In the genomic region with DNA sequence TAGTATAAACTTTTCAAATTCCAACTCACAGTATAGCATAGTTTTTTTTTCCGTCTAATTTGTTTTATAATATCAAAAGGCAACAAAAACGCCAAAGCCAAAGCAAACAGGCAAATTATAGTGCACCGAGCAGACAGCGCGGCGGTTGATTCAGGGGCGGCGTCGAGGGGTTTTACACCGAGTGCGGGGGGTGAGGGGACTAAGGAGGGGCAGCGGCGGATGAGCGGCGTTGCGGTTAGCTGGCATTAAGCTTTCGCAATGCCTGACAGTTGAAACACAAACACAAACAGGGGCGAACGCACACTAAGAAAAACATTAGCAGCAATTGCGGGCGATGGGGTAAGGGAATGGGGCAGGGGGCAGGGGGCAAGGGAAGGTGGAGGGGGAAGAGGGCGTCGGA, we compare ENCODE assay signal across 4 fruit fly cellular contexts.
TF ChIP-seq lines count a peak whose summit lies in the region.

No protein-coding gene starts in this region.

- no peak for TF ChIP-seq CTCF in whole organism, embryonic (GFP tag; optimal IDR thresholded peaks at IDR 0.05; lab: Kevin White, UChicago)

TF ChIP-seq in whole organism, adult, 20 proteins besides CTCF, POLR2A, EP300 and RAD21:
- TF ChIP-seq CG1620 (GFP tag; optimal IDR thresholded peaks at IDR 0.05; lab: Kevin White, UChicago) (no peak), ovo (GFP tag; optimal IDR thresholded peaks at IDR 0.05; lab: Kevin White, UChicago) (peak; percentile 15), CG5204 (GFP tag; optimal IDR thresholded peaks at IDR 0.05; lab: Kevin White, UChicago) (no peak), CG33017 (tag; optimal IDR thresholded peaks at IDR 0.05; lab: Kevin White, UChicago) (peak; percentile 16), cnc (optimal IDR thresholded peaks at IDR 0.05; lab: Kevin White, UChicago) (no peak), Hr96 (GFP tag; optimal IDR thresholded peaks at IDR 0.05; lab: Kevin White, UChicago) (no peak), pad (GFP tag; optimal IDR thresholded peaks at IDR 0.05; lab: Kevin White, UChicago) (peak; percentile 46), cic (GFP tag; optimal IDR thresholded peaks at IDR 0.05; lab: Kevin White, UChicago) (peak; percentile 76), Mnt (GFP tag; optimal IDR thresholded peaks at IDR 0.05; lab: Kevin White, UChicago) (no peak), CG12768 (GFP tag; optimal IDR thresholded peaks at IDR 0.05; lab: Kevin White, UChicago) (peak; percentile 84), Crg-1 (GFP tag; optimal IDR thresholded peaks at IDR 0.05; lab: Kevin White, UChicago) (no peak), CG11617 (GFP tag; optimal IDR thresholded peaks at IDR 0.05; lab: Kevin White, UChicago) (peak; percentile 16), kay (GFP tag; lab: Kevin White, UChicago; ENCODE audit: borderline replicate concordance) (no peak), CG14711 (tag; optimal IDR thresholded peaks at IDR 0.05; lab: Kevin White, UChicago) (no peak), Clk (GFP tag; optimal IDR thresholded peaks at IDR 0.05; lab: Kevin White, UChicago) (peak; percentile 55), toe (GFP tag; optimal IDR thresholded peaks at IDR 0.05; lab: Kevin White, UChicago) (no peak), CG7101 (tag; optimal IDR thresholded peaks at IDR 0.05; lab: Kevin White, UChicago) (no peak), CG7045 (GFP tag; optimal IDR thresholded peaks at IDR 0.05; lab: Kevin White, UChicago) (peak; percentile 42)

TF ChIP-seq in whole organism, embryonic, 481 proteins besides CTCF, POLR2A, EP300 and RAD21:
- TF ChIP-seq crol (GFP tag; IDR thresholded peaks at IDR 0.05; lab: Robert Waterston, UW) (peak; percentile 86), sens (GFP tag; lab: Kevin White, UChicago) (no peak), Drgx (GFP tag; IDR thresholded peaks at IDR 0.05; lab: Robert Waterston, UW) (0 out of 2 replicates have a peak, but pooled peaks have one; percentile 16), stwl (tag; optimal IDR thresholded peaks at IDR 0.05; lab: Kevin White, UChicago) (no peak), chinmo (GFP tag; IDR thresholded peaks at IDR 0.05; lab: Robert Waterston, UW; ENCODE audit: partially characterized antibody) (0 out of 4 replicates have a peak, but pooled peaks have one; percentile 64), CG11696 (GFP tag; IDR thresholded peaks at IDR 0.05; lab: Robert Waterston, UW) (0 out of 2 replicates have a peak, but pooled peaks have one; percentile 27), CG10462 (GFP tag; optimal IDR thresholded peaks at IDR 0.05; lab: Kevin White, UChicago) (no peak), CG17186 (GFP tag; optimal IDR thresholded peaks at IDR 0.05; lab: Kevin White, UChicago) (no peak), CG17802 (tag; optimal IDR thresholded peaks at IDR 0.05; lab: Kevin White, UChicago) (no peak), CG31441 (GFP tag; IDR thresholded peaks at IDR 0.05; lab: Robert Waterston, UW) (no peak), CG1024 (GFP tag; IDR thresholded peaks at IDR 0.05; lab: Robert Waterston, UW) (0 out of 2 replicates have a peak, but pooled peaks have one; percentile 4), sima (GFP tag; optimal IDR thresholded peaks at IDR 0.05; lab: Kevin White, UChicago) (no peak), psq (GFP tag; optimal IDR thresholded peaks at IDR 0.05; lab: Kevin White, UChicago) (no peak), zen (tag; optimal IDR thresholded peaks at IDR 0.05; lab: Kevin White, UChicago) (no peak), Awh (GFP tag; IDR thresholded peaks at IDR 0.05; lab: Robert Waterston, UW) (peak; percentile 48; the same call in 1 of the 2 replicates), Dp (GFP tag; optimal IDR thresholded peaks at IDR 0.05; lab: Kevin White, UChicago) (no peak), CG17359 (tag; optimal IDR thresholded peaks at IDR 0.05; lab: Kevin White, UChicago) (no peak), Nf-YC (tag; optimal IDR thresholded peaks at IDR 0.05; lab: Kevin White, UChicago) (no peak), NFAT (GFP tag; IDR thresholded peaks at IDR 0.05; lab: Robert Waterston, UW) (no peak)
TF ChIP-seq in whole organism, embryonic: peak in this region for 6.

TF ChIP-seq in whole organism, prepupa, 60 proteins besides CTCF, POLR2A, EP300 and RAD21:
- TF ChIP-seq fkh (GFP tag; optimal IDR thresholded peaks at IDR 0.05; lab: Kevin White, UChicago) (peak; percentile 34), eg (GFP tag; IDR thresholded peaks at IDR 0.05; lab: Robert Waterston, UW) (peak; percentile 17; the same call in 1 of the 3 replicates), CG32006 (GFP tag; optimal IDR thresholded peaks at IDR 0.05; lab: Kevin White, UChicago) (no peak), CG9139 (GFP tag; optimal IDR thresholded peaks at IDR 0.05; lab: Kevin White, UChicago) (no peak), CG15336 (GFP tag; IDR thresholded peaks at IDR 0.05; lab: Robert Waterston, UW) (0 out of 2 replicates have a peak, but pooled peaks have one; percentile 7), CG6163 (GFP tag; IDR thresholded peaks at IDR 0.05; lab: Robert Waterston, UW) (0 out of 3 replicates have a peak, but pooled peaks have one; percentile 35), vri (GFP tag; optimal IDR thresholded peaks at IDR 0.05; lab: Kevin White, UChicago) (no peak), Hr4 (GFP tag; optimal IDR thresholded peaks at IDR 0.05; lab: Kevin White, UChicago) (no peak), Sox14 (GFP tag; optimal IDR thresholded peaks at IDR 0.05; lab: Kevin White, UChicago) (no peak)

TF ChIP-seq in whole organism, pupa, 21 proteins besides CTCF, POLR2A, EP300 and RAD21:
- TF ChIP-seq CG13204 (GFP tag; optimal IDR thresholded peaks at IDR 0.05; lab: Kevin White, UChicago) (no peak), CG34367 (tag; optimal IDR thresholded peaks at IDR 0.05; lab: Kevin White, UChicago) (no peak), CG9948 (tag; optimal IDR thresholded peaks at IDR 0.05; lab: Kevin White, UChicago) (no peak), EcR (GFP tag; optimal IDR thresholded peaks at IDR 0.05; lab: Kevin White, UChicago) (no peak), CG4496 (GFP tag; IDR thresholded peaks at IDR 0.05; lab: Robert Waterston, UW) (0 out of 3 replicates have a peak, but pooled peaks have one; percentile 50), Ets98B (GFP tag; IDR thresholded peaks at IDR 0.05; lab: Robert Waterston, UW) (peak; percentile 30; the same call in 1 of the 2 replicates), D1 (tag; optimal IDR thresholded peaks at IDR 0.05; lab: Kevin White, UChicago) (no peak), CG32121 (GFP tag; IDR thresholded peaks at IDR 0.05; lab: Robert Waterston, UW) (peak; percentile 13; the same call in 1 of the 2 replicates)
